Fruit fly (Drosophila melanogaster) whole organism, embryonic: ENCODE data around the gene janB.

Experiments
- B-H1 ChIP-seq: fragments of 200-800 bp; sonication (Bioruptor generic); IDR thresholded peaks from 3 replicates; pipeline ENCODE4 v1.3.6; 2022; ENCODE audit warnings: missing biosample characterization, missing genetic modification characterization
- CG1024 ChIP-seq: fragments of 200-800 bp; sonication (Bioruptor generic); IDR thresholded peaks from 2 replicates; pipeline ENCODE4 v1.3.6; 2022; ENCODE audit warnings: missing biosample characterization, missing genetic modification characterization
- CG10431 ChIP-seq: fragments of 200-800 bp; sonication (Bioruptor generic); optimal IDR thresholded peaks from 3 replicates; lab custom pipeline; 2018; ENCODE audit warnings: missing biosample characterization, mild to moderate bottlenecking, missing genetic modification characterization
- CG11398 ChIP-seq: fragments of 200-800 bp; sonication (Bioruptor generic); optimal IDR thresholded peaks from 2 replicates; lab custom pipeline; 2016; ENCODE audit warnings: missing biosample characterization, missing genetic modification characterization
- CG12236 ChIP-seq: fragments of 200-800 bp; sonication (Bioruptor generic); optimal IDR thresholded peaks from 2 replicates; lab custom pipeline; 2016; ENCODE audit warnings: missing biosample characterization, missing genetic modification characterization
- CG13123 ChIP-seq: fragments of 200-800 bp; sonication (Bioruptor generic); optimal IDR thresholded peaks from 2 replicates; lab custom pipeline; 2016; ENCODE audit warnings: missing biosample characterization, missing genetic modification characterization
- CG13424 ChIP-seq: fragments of 200-800 bp; sonication (Bioruptor generic); optimal IDR thresholded peaks from 2 replicates; lab custom pipeline; 2019; ENCODE audit warnings: missing biosample characterization, mild to moderate bottlenecking, missing genetic modification characterization, moderate library complexity
- CG13624 ChIP-seq: fragments of 200-800 bp; sonication (Bioruptor generic); optimal IDR thresholded peaks from 2 replicates; lab custom pipeline; 2016; ENCODE audit warnings: missing biosample characterization, missing genetic modification characterization
- CG1529 ChIP-seq: fragments of 200-800 bp; sonication (Bioruptor generic); optimal IDR thresholded peaks from 3 replicates; lab custom pipeline; 2018; ENCODE audit warnings: missing biosample characterization, missing genetic modification characterization
- CG15601 ChIP-seq: fragments of 200-800 bp; sonication (Bioruptor generic); optimal IDR thresholded peaks from 3 replicates; lab custom pipeline; 2019; ENCODE audit warnings: missing biosample characterization, mild to moderate bottlenecking, missing genetic modification characterization, moderate library complexity
- CG17568 ChIP-seq: fragments of 200-800 bp; sonication (Bioruptor generic); optimal IDR thresholded peaks from 2 replicates; lab custom pipeline; 2018; ENCODE audit warnings: missing biosample characterization, mild to moderate bottlenecking, missing genetic modification characterization, moderate library complexity
- CG18262 ChIP-seq: fragments of 200-800 bp; optimal IDR thresholded peaks from 3 replicates; lab custom pipeline; 2019; ENCODE audit warnings: missing biosample characterization, mild to moderate bottlenecking, missing genetic modification characterization, moderate library complexity
- CG18476 ChIP-seq: fragments of 200-800 bp; sonication (Bioruptor generic); optimal IDR thresholded peaks from 2 replicates; lab custom pipeline; 2016; ENCODE audit warnings: missing biosample characterization, mild to moderate bottlenecking, missing genetic modification characterization
- CG3163 ChIP-seq: fragments of 200-800 bp; sonication (Bioruptor generic); optimal IDR thresholded peaks from 3 replicates; lab custom pipeline; 2016; ENCODE audit warnings: missing biosample characterization, missing genetic modification characterization
- CG3726 ChIP-seq: fragments of 200-800 bp; sonication (Bioruptor generic); IDR thresholded peaks from 3 replicates; pipeline ENCODE4, ENCODE4 v1.3.6; 2022; ENCODE audit warnings: missing biosample characterization, missing genetic modification characterization
- CG4707 ChIP-seq: fragments of 200-800 bp; sonication (Bioruptor generic); optimal IDR thresholded peaks from 2 replicates; lab custom pipeline; 2018; ENCODE audit warnings: missing biosample characterization, mild to moderate bottlenecking, missing genetic modification characterization, moderate library complexity
- CG6765 ChIP-seq: fragments of 200-800 bp; sonication (Bioruptor generic); optimal IDR thresholded peaks from 3 replicates; lab custom pipeline; 2017; ENCODE audit warnings: missing biosample characterization, mild to moderate bottlenecking, missing genetic modification characterization
- CG7987 ChIP-seq: fragments of 200-800 bp; sonication (Bioruptor generic); optimal IDR thresholded peaks from 2 replicates; lab custom pipeline; 2018; ENCODE audit warnings: missing biosample characterization, mild to moderate bottlenecking, missing genetic modification characterization, moderate library complexity
- Dek ChIP-seq: fragments of 200-800 bp; sonication (Bioruptor generic); optimal IDR thresholded peaks from 3 replicates; lab custom pipeline; 2019; ENCODE audit warnings: missing biosample characterization, mild to moderate bottlenecking, missing genetic modification characterization, moderate library complexity
- Dref ChIP-seq: fragments of 200-800 bp; sonication (Bioruptor generic); IDR thresholded peaks from 2 replicates; pipeline ENCODE4 v1.3.6; 2022; ENCODE audit warnings: missing biosample characterization, missing genetic modification characterization
- E2f1 ChIP-seq: fragments of 200-800 bp; sonication (Bioruptor generic); IDR thresholded peaks from 2 replicates; pipeline ENCODE4 v1.3.6; 2022; ENCODE audit warnings: missing biosample characterization, missing genetic modification characterization
- Fer3 ChIP-seq: fragments of 200-800 bp; sonication (Bioruptor generic); optimal IDR thresholded peaks from 2 replicates; lab custom pipeline; 2018; ENCODE audit warnings: missing biosample characterization, mild to moderate bottlenecking, missing genetic modification characterization, moderate library complexity
- Hmx ChIP-seq: fragments of 200-800 bp; sonication (Bioruptor generic); optimal IDR thresholded peaks from 2 replicates; lab custom pipeline; 2016; ENCODE audit warnings: missing biosample characterization, missing genetic modification characterization
- Hr51 ChIP-seq, 2 experiments: fragments of 200-800 bp; sonication (Bioruptor generic); optimal IDR thresholded peaks; 2 replicates in 1 of 2; 3 replicates in 1 of 2; lab custom pipeline; 2016 to 2018; ENCODE audit warnings: missing biosample characterization in 2 of 2, missing genetic modification characterization in 2 of 2, mild to moderate bottlenecking in 1 of 2, moderate library complexity in 1 of 2
- Hr78 ChIP-seq, 2 experiments: fragments of 200-800 bp in 1 of 2; fragments of >200 bp in 1 of 2; sonication (Bioruptor generic) in 1 of 2; optimal IDR thresholded peaks; 2 replicates each; lab custom pipeline; 2017 to 2019; ENCODE audit warnings: missing biosample characterization in 2 of 2, missing genetic modification characterization in 2 of 2, mild to moderate bottlenecking in 1 of 2, moderate library complexity in 1 of 2
- Lpt ChIP-seq: fragments of >200 bp; optimal IDR thresholded peaks from 2 replicates; lab custom pipeline; 2018; ENCODE audit warnings: missing biosample characterization, missing genetic modification characterization
- Pdp1 ChIP-seq, 2 experiments: fragments of 200-800 bp; sonication (Bioruptor generic); optimal IDR thresholded peaks; 3 replicates each; lab custom pipeline; 2016; ENCODE audit warnings: missing biosample characterization in 2 of 2, missing genetic modification characterization in 2 of 2, mild to moderate bottlenecking in 1 of 2, moderate library complexity in 1 of 2
- Poxn ChIP-seq: fragments of 200-800 bp; sonication (Bioruptor generic); IDR thresholded peaks from 2 replicates; pipeline ENCODE4 v1.3.6; 2022; ENCODE audit warnings: missing biosample characterization, missing genetic modification characterization
- Sox102F ChIP-seq: fragments of 200-800 bp; sonication (Bioruptor generic); optimal IDR thresholded peaks from 2 replicates; lab custom pipeline; 2018; ENCODE audit warnings: missing biosample characterization, mild to moderate bottlenecking, missing genetic modification characterization, moderate library complexity
- Spps ChIP-seq: fragments of 200-800 bp; sonication (Bioruptor generic); optimal IDR thresholded peaks from 2 replicates; lab custom pipeline; 2018; ENCODE audit warnings: missing biosample characterization, mild to moderate bottlenecking, missing genetic modification characterization
- Usf ChIP-seq: fragments of 200-800 bp; sonication (Bioruptor generic); optimal IDR thresholded peaks from 2 replicates; lab custom pipeline; 2017; ENCODE audit warnings: missing genotype, missing biosample characterization, missing genetic modification characterization
- Xrp1 ChIP-seq: fragments of 200-800 bp; sonication (Bioruptor generic); IDR thresholded peaks from 2 replicates; pipeline ENCODE4 v1.3.6; 2022; ENCODE audit warnings: missing biosample characterization, missing genetic modification characterization
- az2 ChIP-seq: fragments of 200-800 bp; sonication (Bioruptor generic); optimal IDR thresholded peaks from 3 replicates; lab custom pipeline; 2016; ENCODE audit warnings: missing biosample characterization, missing genetic modification characterization
- cas ChIP-seq: fragments of 200-800 bp; sonication (Bioruptor generic); IDR thresholded peaks from 2 replicates; pipeline ENCODE4 v1.3.6; 2022; ENCODE audit warnings: missing biosample characterization, missing genetic modification characterization
- cg ChIP-seq: fragments of 200-800 bp; sonication (Bioruptor generic); optimal IDR thresholded peaks from 3 replicates; lab custom pipeline; 2019; ENCODE audit warnings: missing biosample characterization, mild to moderate bottlenecking, missing genetic modification characterization, moderate library complexity
- crc ChIP-seq: fragments of 200-800 bp; sonication (Bioruptor generic); optimal IDR thresholded peaks from 2 replicates; lab custom pipeline; 2016; ENCODE audit warnings: missing biosample characterization, missing genetic modification characterization
- da ChIP-seq: fragments of 200-800 bp; sonication (Bioruptor generic); optimal IDR thresholded peaks from 2 replicates; lab custom pipeline; 2016; ENCODE audit warnings: missing biosample characterization, missing genetic modification characterization
- fd102C ChIP-seq: fragments of 200-800 bp; sonication (Bioruptor generic); optimal IDR thresholded peaks from 2 replicates; lab custom pipeline; 2018; ENCODE audit warnings: missing biosample characterization, mild to moderate bottlenecking, missing genetic modification characterization, moderate library complexity
- gce ChIP-seq: fragments of 200-800 bp; sonication (Bioruptor generic); IDR thresholded peaks from 3 replicates; pipeline ENCODE4 v1.3.6; 2022; ENCODE audit warnings: missing biosample characterization, missing genetic modification characterization
- h ChIP-seq: fragments of >200 bp; optimal IDR thresholded peaks from 2 replicates; lab custom pipeline; 2017
- ham ChIP-seq: fragments of 200-800 bp; sonication (Bioruptor generic); IDR thresholded peaks from 2 replicates; pipeline ENCODE4 v1.3.6; 2022; ENCODE audit warnings: missing biosample characterization, missing genetic modification characterization
- kah ChIP-seq: fragments of 200-800 bp; sonication (Bioruptor generic); optimal IDR thresholded peaks from 2 replicates; lab custom pipeline; 2018; ENCODE audit warnings: missing biosample characterization, mild to moderate bottlenecking, missing genetic modification characterization
- kay ChIP-seq: fragments of 200-800 bp; sonication (Bioruptor generic); optimal IDR thresholded peaks from 2 replicates; lab custom pipeline; 2016; ENCODE audit warnings: missing biosample characterization, missing genetic modification characterization
- klu ChIP-seq: fragments of 200-800 bp; sonication (Bioruptor generic); IDR thresholded peaks from 2 replicates; pipeline ENCODE4 v1.3.6; 2022; ENCODE audit warnings: missing biosample characterization, missing genetic modification characterization
- knrl ChIP-seq: fragments of 200-800 bp; sonication (Bioruptor generic); IDR thresholded peaks from 3 replicates; pipeline ENCODE4 v1.3.6; 2022; ENCODE audit warnings: missing biosample characterization, missing genetic modification characterization; ENCODE audit not compliant: partially characterized antibody
- lola ChIP-seq, 3 experiments: fragments of >200 bp in 2 of 3; fragments of 200-800 bp in 1 of 3; sonication (Bioruptor generic) in 1 of 3; optimal IDR thresholded peaks; 2 replicates each; lab custom pipeline; 2017 to 2019; ENCODE audit warnings: missing biosample characterization in 3 of 3, missing genetic modification characterization in 3 of 3, mild to moderate bottlenecking in 1 of 3, moderate library complexity in 1 of 3
- mam ChIP-seq: fragments of 200-800 bp; sonication (Bioruptor generic); optimal IDR thresholded peaks from 3 replicates; lab custom pipeline; 2016; ENCODE audit warnings: missing biosample characterization, missing genetic modification characterization
- slp2 ChIP-seq: fragments of 200-800 bp; sonication (Bioruptor generic); optimal IDR thresholded peaks from 2 replicates; lab custom pipeline; 2016; ENCODE audit warnings: missing biosample characterization, missing genetic modification characterization
- tx ChIP-seq: fragments of 200-800 bp; sonication (Bioruptor generic); optimal IDR thresholded peaks from 2 replicates; lab custom pipeline; 2016; ENCODE audit warnings: missing biosample characterization, missing genetic modification characterization
- vfl ChIP-seq: fragments of 200-800 bp; sonication (Bioruptor generic); optimal IDR thresholded peaks from 2 replicates; lab custom pipeline; 2016; ENCODE audit warnings: missing biosample characterization, missing genetic modification characterization
- zen2 ChIP-seq: fragments of 200-800 bp; sonication (Bioruptor generic); IDR thresholded peaks from 3 replicates; pipeline ENCODE4 v1.3.6; 2022; ENCODE audit warnings: missing biosample characterization, missing genetic modification characterization; ENCODE audit not compliant: partially characterized antibody
- zfh1 ChIP-seq: fragments of 200-800 bp; sonication (Bioruptor generic); IDR thresholded peaks from 3 replicates; pipeline ENCODE4 v1.3.6; 2022; ENCODE audit warnings: missing biosample characterization, missing genetic modification characterization

Gene janB

DNA sequence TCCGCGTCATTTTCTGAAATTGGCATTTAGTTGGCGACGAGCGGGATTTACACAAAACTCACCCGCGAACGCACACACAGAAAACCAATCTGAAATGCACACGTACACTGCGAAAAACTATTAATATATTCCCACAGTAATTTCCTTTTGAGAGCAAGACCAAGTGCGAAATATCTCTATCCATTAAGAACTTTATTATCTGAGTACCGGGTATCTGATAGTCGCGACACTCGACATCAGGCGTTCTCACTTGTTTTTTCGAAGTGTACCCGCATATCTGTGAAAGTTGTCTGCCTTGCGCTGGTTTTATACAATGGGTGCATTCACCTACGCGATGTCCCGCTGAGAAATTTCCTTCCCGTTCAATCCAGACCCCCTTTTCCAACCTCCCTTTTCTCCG lies 37.6 kb upstream of the janB start (continued):
- TF ChIP-seq CG1529 (GFP tag; lab: Kevin White, UChicago): no peak
- TF ChIP-seq Dref (GFP tag; lab: Robert Waterston, UW): no peak
- TF ChIP-seq fd102C (GFP tag; lab: Kevin White, UChicago): no peak
- no peak for TF ChIP-seq Hr78 (GFP tag; optimal IDR thresholded peaks at IDR 0.05; lab: Kevin White, UChicago)
- TF ChIP-seq CG15601 (tag; lab: Kevin White, UChicago): no peak
- TF ChIP-seq vfl (GFP tag; lab: Kevin White, UChicago): no peak
- no peak for TF ChIP-seq slp2 (GFP tag; lab: Kevin White, UChicago)
- TF ChIP-seq CG17568: no peak
- no peak for TF ChIP-seq CG13624
- no peak for TF ChIP-seq CG18476 (GFP tag; lab: Kevin White, UChicago)
- no peak for TF ChIP-seq CG4707
- no peak for TF ChIP-seq CG18262
- TF ChIP-seq CG12236 (GFP tag; lab: Kevin White, UChicago): no peak
- TF ChIP-seq Dek (tag; lab: Kevin White, UChicago): no peak
- TF ChIP-seq CG7987 (GFP tag; lab: Kevin White, UChicago): no peak
- no peak for TF ChIP-seq E2f1 (GFP tag; lab: Robert Waterston, UW)
- no peak for TF ChIP-seq Hmx
- TF ChIP-seq klu (GFP tag; lab: Robert Waterston, UW): no peak
- TF ChIP-seq Hr51 (GFP tag; optimal IDR thresholded peaks at IDR 0.05; lab: Kevin White, UChicago): no peak
- no peak for TF ChIP-seq da (GFP tag; lab: Kevin White, UChicago)
- TF ChIP-seq CG3726 (GFP tag; lab: Robert Waterston, UW): no peak
- TF ChIP-seq Lpt: no peak
- TF ChIP-seq gce: no peak
- no peak for TF ChIP-seq kay (GFP tag; lab: Kevin White, UChicago)
- TF ChIP-seq Fer3 (tag; lab: Kevin White, UChicago): no peak
- TF ChIP-seq crc: no peak
- no peak for TF ChIP-seq knrl
- TF ChIP-seq kah (GFP tag; lab: Kevin White, UChicago): no peak
- TF ChIP-seq h (lab: Kevin White, UChicago): no peak
- no peak for TF ChIP-seq zen2 (GFP tag; lab: Robert Waterston, UW)
- no peak for TF ChIP-seq cg
- no peak for TF ChIP-seq Usf (GFP tag; lab: Kevin White, UChicago)
- no peak for TF ChIP-seq ham (GFP tag; lab: Robert Waterston, UW)
- no peak for TF ChIP-seq mam (GFP tag; lab: Kevin White, UChicago)
- TF ChIP-seq CG13123 (GFP tag; lab: Kevin White, UChicago): no peak
- TF ChIP-seq Spps: no peak
- no peak for TF ChIP-seq B-H1 (GFP tag; lab: Robert Waterston, UW)
- TF ChIP-seq Pdp1 (GFP tag; optimal IDR thresholded peaks at IDR 0.05; lab: Kevin White, UChicago): no peak
- TF ChIP-seq Xrp1 (GFP tag; lab: Robert Waterston, UW): peak; percentile 55; the same call in 1 of the 2 replicates
- TF ChIP-seq CG13424: no peak
- no peak for TF ChIP-seq Poxn (GFP tag; lab: Robert Waterston, UW)
- TF ChIP-seq CG3163 (GFP tag; lab: Kevin White, UChicago): no peak
- TF ChIP-seq CG6765: no peak
- peak; percentile 29 for TF ChIP-seq tx (GFP tag; lab: Kevin White, UChicago)
- no peak for TF ChIP-seq CG10431 (GFP tag; lab: Kevin White, UChicago)
- TF ChIP-seq zfh1: 0 out of 3 replicates have a peak, but pooled peaks have one; percentile 37
- TF ChIP-seq az2: peak; percentile 26
- TF ChIP-seq CG1024 (GFP tag; lab: Robert Waterston, UW): no peak
- peak; percentile 41 for TF ChIP-seq Sox102F (GFP tag; lab: Kevin White, UChicago)
- TF ChIP-seq CG11398 (GFP tag; lab: Kevin White, UChicago): no peak
- TF ChIP-seq cas: no peak
- TF ChIP-seq lola (GFP tag; optimal IDR thresholded peaks at IDR 0.05; lab: Kevin White, UChicago): no peak
